Fruit fly (Drosophila melanogaster) whole organism, wandering third instar larva: ENCODE measurements around the gene wds.

Experiments
- Abd-B ChIP-seq: fragments of >200 bp; optimal IDR thresholded peaks from 2 replicates; lab custom pipeline; 2017; ENCODE audit warnings: missing biosample characterization, missing genetic modification characterization
- HLH106 ChIP-seq: fragments of 200-800 bp; optimal IDR thresholded peaks from 3 replicates; lab custom pipeline; 2019; ENCODE audit warnings: missing biosample characterization, mild to moderate bottlenecking, missing genetic modification characterization, moderate library complexity
- OdsH ChIP-seq: fragments of 200-800 bp; sonication (Bioruptor generic); optimal IDR thresholded peaks from 2 replicates; lab custom pipeline; 2016; ENCODE audit warnings: missing biosample characterization, mild to moderate bottlenecking, missing genetic modification characterization
- br ChIP-seq: fragments of 200-800 bp; sonication (Bioruptor generic); optimal IDR thresholded peaks from 2 replicates; lab custom pipeline; 2016; ENCODE audit warnings: missing biosample characterization, missing genetic modification characterization
- foxo ChIP-seq, 2 experiments: fragments of 200-800 bp; sonication (Bioruptor generic); optimal IDR thresholded peaks; 2 replicates in 1 of 2; 3 replicates in 1 of 2; lab custom pipeline; 2016 to 2017; ENCODE audit warnings: missing biosample characterization in 2 of 2, missing genetic modification characterization in 2 of 2
- pan ChIP-seq: fragments of >200 bp; optimal IDR thresholded peaks from 2 replicates; lab custom pipeline; 2017
- usp ChIP-seq: fragments of >200 bp; optimal IDR thresholded peaks from 2 replicates; lab custom pipeline; 2017; ENCODE audit warnings: missing biosample characterization, missing genetic modification characterization

- no peak for TF ChIP-seq usp (GFP tag; lab: Kevin White, UChicago)
- TF ChIP-seq pan (lab: Kevin White, UChicago) = no peak
- no peak for TF ChIP-seq OdsH (GFP tag; lab: Kevin White, UChicago)
- no peak for TF ChIP-seq HLH106 (tag; lab: Kevin White, UChicago)
- no peak for TF ChIP-seq br (GFP tag; lab: Kevin White, UChicago)
- TF ChIP-seq Abd-B (GFP tag; lab: Kevin White, UChicago) = no peak
- no peak for TF ChIP-seq foxo (GFP tag; optimal IDR thresholded peaks at IDR 0.05; lab: Kevin White, UChicago)
Measured at dm6 chrX:2546260-2546659, 39.5 kb upstream of the wds start.
